Worm (Caenorhabditis elegans) whole organism, mixed stage, embryonic: ENCODE results near the gene F28H6.7.
A peak's percentile ranks its signal among the peaks of the same experiment; 100 is the strongest.

Source experiments
- M03D4.4 ChIP-seq: sonication (generic microtip); optimal IDR thresholded peaks from 2 replicates; lab custom pipeline; 2017; ENCODE audit warnings: mild to moderate bottlenecking, missing genetic modification characterization, missing compliant biosample characterization
- bed-3 ChIP-seq: fragments of 200-800 bp; sonication (Bioruptor generic); optimal IDR thresholded peaks from 3 replicates; lab custom pipeline; 2018; ENCODE audit warnings: mild to moderate bottlenecking, missing genetic modification characterization, moderate library complexity, missing compliant biosample characterization
- blmp-1 ChIP-seq: fragments of 150-350 bp; optimal IDR thresholded peaks from 2 replicates; lab custom pipeline; 2014; ENCODE audit warnings: missing biosample characterization, missing genetic modification characterization
- ceh-39 ChIP-seq: fragments of 150-350 bp; optimal IDR thresholded peaks from 2 replicates; lab custom pipeline; 2014; ENCODE audit warnings: missing biosample characterization, missing genetic modification characterization
- ceh-43 ChIP-seq: fragments of 200-800 bp; sonication (Bioruptor generic); optimal IDR thresholded peaks from 2 replicates; lab custom pipeline; 2018; ENCODE audit warnings: mild to moderate bottlenecking, missing genetic modification characterization, moderate library complexity, missing compliant biosample characterization
- ceh-83 ChIP-seq: fragments of 200-800 bp; sonication (Bioruptor generic); optimal IDR thresholded peaks from 2 replicates; lab custom pipeline; 2018; ENCODE audit warnings: mild to moderate bottlenecking, missing genetic modification characterization, missing compliant biosample characterization
- cnd-1 ChIP-seq: fragments of 200-800 bp; sonication (Bioruptor generic); optimal IDR thresholded peaks from 2 replicates; lab custom pipeline; 2018; ENCODE audit warnings: mild to moderate bottlenecking, missing genetic modification characterization, missing compliant biosample characterization
- drap-1 ChIP-seq: fragments of 200-800 bp; sonication (Bioruptor generic); optimal IDR thresholded peaks from 3 replicates; lab custom pipeline; 2018; ENCODE audit warnings: mild to moderate bottlenecking, missing genetic modification characterization, missing compliant biosample characterization
- elt-1 ChIP-seq: sonication (generic microtip); optimal IDR thresholded peaks from 2 replicates; lab custom pipeline; 2017; ENCODE audit warnings: missing genetic modification characterization, mild to moderate bottlenecking, missing compliant biosample characterization, antibody characterized with exemption, moderate library complexity, borderline replicate concordance; ENCODE audit not compliant: insufficient read depth
- elt-3 ChIP-seq: fragments of 150-350 bp; optimal IDR thresholded peaks from 2 replicates; lab custom pipeline; 2014; ENCODE audit warnings: missing biosample characterization, missing genetic modification characterization
- flh-1 ChIP-seq: fragments of 200-800 bp; sonication (Bioruptor generic); optimal IDR thresholded peaks from 2 replicates; lab custom pipeline; 2018; ENCODE audit warnings: mild to moderate bottlenecking, missing genetic modification characterization, moderate library complexity, missing compliant biosample characterization
- ham-2 ChIP-seq: fragments of 200-800 bp; sonication (Bioruptor generic); optimal IDR thresholded peaks from 2 replicates; lab custom pipeline; 2018; ENCODE audit warnings: mild to moderate bottlenecking, missing genetic modification characterization, missing compliant biosample characterization
- hlh-1 ChIP-seq: fragments of 150-350 bp; optimal IDR thresholded peaks from 2 replicates; lab custom pipeline; 2014; ENCODE audit warnings: missing biosample characterization, missing genetic modification reagents, missing genetic modification characterization
- lin-13 ChIP-seq: fragments of 150-350 bp; optimal IDR thresholded peaks from 2 replicates; lab custom pipeline; 2014; ENCODE audit warnings: missing biosample characterization, missing genetic modification characterization
- lin-32 ChIP-seq: fragments of 200-800 bp; sonication (Bioruptor generic); optimal IDR thresholded peaks from 2 replicates; lab custom pipeline; 2018; ENCODE audit warnings: mild to moderate bottlenecking, missing genetic modification characterization, missing compliant biosample characterization
- lsy-2 ChIP-seq: fragments of 150-350 bp; optimal IDR thresholded peaks from 2 replicates; lab custom pipeline; 2014; ENCODE audit warnings: missing biosample characterization, missing genetic modification characterization
- mab-5 ChIP-seq: fragments of 150-350 bp; optimal IDR thresholded peaks from 2 replicates; lab custom pipeline; 2014; ENCODE audit warnings: missing biosample characterization, missing genetic modification characterization
- mep-1 ChIP-seq: fragments of 150-350 bp; optimal IDR thresholded peaks from 2 replicates; lab custom pipeline; 2017; ENCODE audit warnings: missing biosample characterization, missing genetic modification reagents, missing genetic modification characterization, inconsistent platforms
- mls-2 ChIP-seq: sonication (generic microtip); optimal IDR thresholded peaks from 2 replicates; lab custom pipeline; 2016; ENCODE audit warnings: mild to moderate bottlenecking, missing genetic modification characterization, moderate library complexity, missing compliant biosample characterization
- nhr-12 ChIP-seq: fragments of 150-350 bp; optimal IDR thresholded peaks from 2 replicates; lab custom pipeline; 2014; ENCODE audit warnings: missing biosample characterization, missing genetic modification characterization
- nhr-2 ChIP-seq: fragments of 150-350 bp; optimal IDR thresholded peaks from 2 replicates; lab custom pipeline; 2014; ENCODE audit warnings: missing biosample characterization, missing genetic modification characterization
- nhr-237 ChIP-seq: fragments of 150-350 bp; optimal IDR thresholded peaks from 2 replicates; lab custom pipeline; 2014; ENCODE audit warnings: missing biosample characterization, missing genetic modification characterization
- nhr-28 ChIP-seq: fragments of 150-350 bp; optimal IDR thresholded peaks from 2 replicates; lab custom pipeline; 2014; ENCODE audit warnings: missing biosample characterization, missing genetic modification characterization
- pha-4 ChIP-seq: fragments of 150-350 bp; optimal IDR thresholded peaks from 2 replicates; lab custom pipeline; 2018; ENCODE audit warnings: missing biosample characterization, missing genetic modification reagents, missing genetic modification characterization
- sem-2 ChIP-seq: fragments of 200-800 bp; sonication (Bioruptor generic); optimal IDR thresholded peaks from 2 replicates; lab custom pipeline; 2018; ENCODE audit warnings: mild to moderate bottlenecking, missing genetic modification characterization, missing compliant biosample characterization
- snpc-4 ChIP-seq: fragments of 150-350 bp; optimal IDR thresholded peaks from 2 replicates; lab custom pipeline; 2014; ENCODE audit warnings: missing biosample characterization, missing genetic modification characterization
- sptf-1 ChIP-seq: sonication (generic microtip); optimal IDR thresholded peaks from 2 replicates; lab custom pipeline; 2017; ENCODE audit warnings: mild to moderate bottlenecking, missing genetic modification characterization, moderate library complexity, missing compliant biosample characterization
- tbx-8 ChIP-seq: fragments of 200-800 bp; sonication (Bioruptor generic); optimal IDR thresholded peaks from 2 replicates; lab custom pipeline; 2018; ENCODE audit warnings: mild to moderate bottlenecking, missing genetic modification characterization, moderate library complexity, missing compliant biosample characterization
- unc-120 ChIP-seq: sonication (generic microtip); optimal IDR thresholded peaks from 2 replicates; lab custom pipeline; 2017; ENCODE audit warnings: missing genetic modification characterization, missing compliant biosample characterization; ENCODE audit not compliant: poor library complexity, severe bottlenecking
- unc-39 ChIP-seq: fragments of 150-350 bp; optimal IDR thresholded peaks from 2 replicates; lab custom pipeline; 2014; ENCODE audit warnings: missing biosample characterization, missing genetic modification characterization
- zip-8 ChIP-seq: fragments of 150-350 bp; optimal IDR thresholded peaks from 2 replicates; lab custom pipeline; 2014; ENCODE audit warnings: missing biosample characterization, missing genetic modification characterization
- ztf-11 ChIP-seq: fragments of 150-350 bp; optimal IDR thresholded peaks from 2 replicates; lab custom pipeline; 2014; ENCODE audit warnings: missing biosample characterization, missing genetic modification characterization

F28H6.7 gene

DNA sequence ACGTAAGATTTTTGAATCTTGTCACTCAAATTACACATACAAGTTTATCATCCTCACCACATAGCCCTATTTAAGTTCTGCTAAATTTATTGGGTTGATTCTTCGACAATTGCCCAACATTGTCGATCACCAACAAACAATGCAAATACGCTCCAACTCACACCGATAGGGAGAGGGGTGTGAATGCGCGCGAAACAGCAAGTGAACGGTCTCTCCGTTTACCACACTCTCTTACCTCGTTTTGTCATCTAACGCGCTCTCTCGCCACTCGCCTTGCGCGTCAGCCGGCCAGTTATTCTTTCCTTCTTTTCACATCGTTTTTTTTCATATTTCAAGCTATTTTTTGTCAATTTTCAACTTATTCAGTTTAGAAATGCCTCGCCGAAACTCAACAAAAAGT, 13.9 kb upstream of the F28H6.7 start, which contains the start of gene F16B12.6 (continued):
- peak; percentile 87 for TF ChIP-seq lin-13

DNA sequence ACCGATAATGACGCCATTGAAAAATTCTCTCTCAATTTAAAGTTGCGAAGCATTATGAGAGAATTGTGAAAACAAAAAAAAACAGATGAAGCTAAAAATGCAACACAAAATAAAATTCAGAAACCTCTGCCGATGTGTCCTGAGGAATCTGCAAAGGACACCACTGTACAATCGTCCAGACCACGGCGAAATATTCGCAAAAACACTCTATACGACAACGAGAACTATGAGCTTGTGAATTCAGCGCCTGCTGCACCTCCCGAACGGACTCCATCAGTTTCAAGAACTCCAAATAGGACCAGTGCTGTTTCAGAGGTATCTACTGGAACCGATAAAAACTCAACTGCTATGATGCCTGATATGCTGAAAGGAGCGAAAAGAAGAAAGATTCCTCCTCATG, 13.4 kb upstream of the F28H6.7 start:
- TF ChIP-seq hlh-1 (tag; lab: Kevin White, UChicago) = no peak
- no peak for TF ChIP-seq ceh-43 (GFP tag; lab: Kevin White, UChicago)
- TF ChIP-seq nhr-237 = no peak
- no peak for TF ChIP-seq mls-2 (tag; lab: Kevin White, UChicago)
- TF ChIP-seq unc-120 (tag; lab: Kevin White, UChicago) = no peak
- TF ChIP-seq lin-13 = no peak
- no peak for TF ChIP-seq sem-2 (GFP tag; lab: Kevin White, UChicago)
- no peak for TF ChIP-seq mab-5 (tag; lab: Kevin White, UChicago)
- no peak for TF ChIP-seq elt-1 (tag; lab: Kevin White, UChicago)
- TF ChIP-seq nhr-28 (tag; lab: Kevin White, UChicago) = no peak
- TF ChIP-seq unc-39 = no peak
- TF ChIP-seq nhr-12 (tag; lab: Kevin White, UChicago) = no peak
- TF ChIP-seq blmp-1 = no peak
- TF ChIP-seq M03D4.4 (tag; lab: Kevin White, UChicago) = no peak

DNA sequence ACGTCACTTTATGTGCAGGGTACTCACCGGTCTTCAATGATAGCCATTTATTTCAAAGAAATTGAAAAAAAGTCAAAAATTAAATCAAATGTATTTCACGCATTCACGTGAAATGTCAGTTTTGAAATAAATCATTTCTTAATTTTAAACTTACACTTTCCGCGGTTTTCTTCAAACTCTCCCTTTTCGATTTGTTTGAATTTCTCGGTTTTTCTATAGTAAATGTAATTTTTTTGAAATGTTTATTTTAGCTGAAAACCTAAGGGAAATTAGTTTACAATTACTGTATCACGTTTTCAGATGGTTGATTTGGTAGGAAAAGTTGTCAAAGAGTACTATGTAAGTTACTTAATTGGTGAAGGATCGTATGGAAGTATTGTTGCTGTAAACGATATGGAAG, 7.7 kb upstream of the F28H6.7 start, which contains the start of gene F16B12.7:
Gene F16B12.7 (plus strand): TSS at position 301 of the 400 bp plus-strand sequence.
- TF ChIP-seq tbx-8 (GFP tag; lab: Kevin White, UChicago) = no peak

DNA sequence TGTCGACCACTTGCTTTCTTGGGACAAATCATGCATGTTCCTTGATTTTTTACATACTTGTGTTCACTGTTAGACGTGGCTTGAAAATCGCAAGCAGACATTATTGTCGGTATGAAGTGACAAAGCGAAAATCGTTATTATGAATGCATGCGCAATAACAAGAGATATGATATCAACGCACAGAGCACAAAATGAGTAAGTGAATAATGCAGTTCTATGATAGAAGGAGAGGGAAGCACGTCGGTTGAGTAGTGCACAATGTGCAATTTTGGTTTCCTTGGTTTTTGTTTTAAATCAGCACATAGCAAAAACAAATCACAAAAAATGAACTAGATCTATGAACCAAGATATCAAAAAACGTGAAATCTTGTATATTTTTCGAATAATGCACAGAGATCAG, 2.6 kb upstream of the F28H6.7 start, which contains the start of gene nhr-281:
Gene nhr-281 (minus strand): TSS at position 101 of the 400 bp plus-strand sequence.
- TF ChIP-seq mls-2 (tag; lab: Kevin White, UChicago) (no peak), lin-13 (no peak), pha-4 (no peak), bed-3 (GFP tag; lab: Kevin White, UChicago) (no peak), ztf-11 (tag; lab: Kevin White, UChicago) (no peak), ham-2 (no peak), snpc-4 (tag; lab: Kevin White, UChicago) (no peak), flh-1 (no peak), drap-1 (GFP tag; lab: Kevin White, UChicago) (no peak), unc-120 (tag; lab: Kevin White, UChicago) (no peak), nhr-28 (tag; lab: Kevin White, UChicago) (no peak), mab-5 (tag; lab: Kevin White, UChicago) (no peak), cnd-1 (tag; lab: Kevin White, UChicago) (no peak), nhr-2 (tag; lab: Kevin White, UChicago) (no peak)

DNA sequence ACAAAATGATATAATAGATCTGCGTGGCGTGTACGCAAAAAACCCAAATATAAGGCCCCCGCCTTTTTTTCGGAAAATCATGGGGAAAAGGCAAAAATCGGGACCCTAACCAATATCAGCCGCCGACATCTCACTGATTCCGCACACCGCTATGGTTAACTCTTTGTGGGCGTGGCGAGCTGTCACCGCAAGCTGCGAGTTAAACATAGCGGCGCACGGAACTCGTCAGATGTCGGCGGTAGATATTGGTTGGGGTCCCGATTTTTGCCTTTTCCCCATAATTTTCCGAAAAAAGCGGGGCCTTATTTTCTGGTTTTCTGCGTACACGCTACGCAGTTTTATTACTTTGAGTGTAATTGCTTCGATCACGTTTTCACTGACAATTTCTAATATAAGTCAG, 2.9 kb downstream of the F28H6.7 start:
- TF ChIP-seq bed-3 (GFP tag; lab: Kevin White, UChicago) (no peak), mep-1 (tag; lab: Kevin White, UChicago) (no peak), lin-32 (no peak), sem-2 (GFP tag; lab: Kevin White, UChicago) (no peak), flh-1 (no peak), M03D4.4 (tag; lab: Kevin White, UChicago) (no peak), nhr-2 (tag; lab: Kevin White, UChicago) (no peak), snpc-4 (tag; lab: Kevin White, UChicago) (no peak), zip-8 (no peak)

DNA sequence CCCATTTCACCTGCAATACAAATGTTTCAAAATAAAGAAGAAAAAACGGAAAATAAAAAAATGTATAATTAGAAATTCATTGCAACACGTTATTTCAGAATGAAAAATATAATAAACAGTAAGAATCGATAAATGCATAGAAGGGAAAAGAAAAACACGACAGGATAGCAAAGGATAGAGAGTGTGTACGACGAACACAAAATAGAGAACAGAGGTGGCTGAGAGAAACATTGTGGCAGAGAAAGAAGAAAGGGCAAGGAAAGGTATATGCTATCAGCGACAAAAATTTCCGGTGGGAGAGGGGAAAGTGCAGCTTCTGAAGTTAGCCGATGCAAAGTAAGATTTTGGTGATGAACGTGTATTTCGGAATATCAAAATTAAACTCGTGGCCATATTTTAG, 10.0 kb downstream of the F28H6.7 start, which contains the start of gene F28H6.6:
Gene F28H6.6 (minus strand): TSS at position 10 of the 400 bp plus-strand sequence.
- no peak for TF ChIP-seq nhr-237
- TF ChIP-seq M03D4.4 (tag; lab: Kevin White, UChicago) = no peak
- TF ChIP-seq ztf-11 (tag; lab: Kevin White, UChicago) = no peak
- TF ChIP-seq unc-39 = no peak
- no peak for TF ChIP-seq snpc-4 (tag; lab: Kevin White, UChicago)
- no peak for TF ChIP-seq ceh-83 (GFP tag; lab: Kevin White, UChicago)
- no peak for TF ChIP-seq nhr-2 (tag; lab: Kevin White, UChicago)
- no peak for TF ChIP-seq ceh-43 (GFP tag; lab: Kevin White, UChicago)
- TF ChIP-seq bed-3 (GFP tag; lab: Kevin White, UChicago) = no peak
- TF ChIP-seq nhr-12 (tag; lab: Kevin White, UChicago) = no peak
- no peak for TF ChIP-seq zip-8
- TF ChIP-seq unc-120 (tag; lab: Kevin White, UChicago) = no peak
- TF ChIP-seq hlh-1 (tag; lab: Kevin White, UChicago) = no peak
- TF ChIP-seq mab-5 (tag; lab: Kevin White, UChicago) = no peak
- TF ChIP-seq ham-2 = no peak
- no peak for TF ChIP-seq ceh-39 (tag; lab: Kevin White, UChicago)
- no peak for TF ChIP-seq lsy-2 (tag; lab: Kevin White, UChicago)
- no peak for TF ChIP-seq sptf-1 (tag; lab: Kevin White, UChicago)
- no peak for TF ChIP-seq elt-3 (tag; lab: Kevin White, UChicago)
- no peak for TF ChIP-seq mls-2 (tag; lab: Kevin White, UChicago)
